Worm (Caenorhabditis elegans) whole organism, mixed stage, embryonic: ENCODE results near the gene ZK1307.4.
A peak's percentile ranks its signal among the peaks of the same experiment; 100 is the strongest.

Experiments used
- bed-3 ChIP-seq: fragments of 200-800 bp; sonication (Bioruptor generic); optimal IDR thresholded peaks from 3 replicates; lab custom pipeline; 2018; ENCODE audit warnings: mild to moderate bottlenecking, missing genetic modification characterization, moderate library complexity, missing compliant biosample characterization
- blmp-1 ChIP-seq: fragments of 150-350 bp; optimal IDR thresholded peaks from 2 replicates; lab custom pipeline; 2014; ENCODE audit warnings: missing biosample characterization, missing genetic modification characterization
- ceh-39 ChIP-seq: fragments of 150-350 bp; optimal IDR thresholded peaks from 2 replicates; lab custom pipeline; 2014; ENCODE audit warnings: missing biosample characterization, missing genetic modification characterization
- ceh-43 ChIP-seq: fragments of 200-800 bp; sonication (Bioruptor generic); optimal IDR thresholded peaks from 2 replicates; lab custom pipeline; 2018; ENCODE audit warnings: mild to moderate bottlenecking, missing genetic modification characterization, moderate library complexity, missing compliant biosample characterization
- ceh-83 ChIP-seq: fragments of 200-800 bp; sonication (Bioruptor generic); optimal IDR thresholded peaks from 2 replicates; lab custom pipeline; 2018; ENCODE audit warnings: mild to moderate bottlenecking, missing genetic modification characterization, missing compliant biosample characterization
- ces-1 ChIP-seq: fragments of 150-350 bp; optimal IDR thresholded peaks from 2 replicates; lab custom pipeline; 2014; ENCODE audit warnings: missing biosample characterization, missing genetic modification reagents, missing genetic modification characterization
- drap-1 ChIP-seq: fragments of 200-800 bp; sonication (Bioruptor generic); optimal IDR thresholded peaks from 3 replicates; lab custom pipeline; 2018; ENCODE audit warnings: mild to moderate bottlenecking, missing genetic modification characterization, missing compliant biosample characterization
- elt-1 ChIP-seq: sonication (generic microtip); optimal IDR thresholded peaks from 2 replicates; lab custom pipeline; 2017; ENCODE audit warnings: missing genetic modification characterization, mild to moderate bottlenecking, missing compliant biosample characterization, antibody characterized with exemption, moderate library complexity, borderline replicate concordance; ENCODE audit not compliant: insufficient read depth
- ham-2 ChIP-seq: fragments of 200-800 bp; sonication (Bioruptor generic); optimal IDR thresholded peaks from 2 replicates; lab custom pipeline; 2018; ENCODE audit warnings: mild to moderate bottlenecking, missing genetic modification characterization, missing compliant biosample characterization
- lin-32 ChIP-seq: fragments of 200-800 bp; sonication (Bioruptor generic); optimal IDR thresholded peaks from 2 replicates; lab custom pipeline; 2018; ENCODE audit warnings: mild to moderate bottlenecking, missing genetic modification characterization, missing compliant biosample characterization
- lsy-2 ChIP-seq: fragments of 150-350 bp; optimal IDR thresholded peaks from 2 replicates; lab custom pipeline; 2014; ENCODE audit warnings: missing biosample characterization, missing genetic modification characterization
- mab-5 ChIP-seq: fragments of 150-350 bp; optimal IDR thresholded peaks from 2 replicates; lab custom pipeline; 2014; ENCODE audit warnings: missing biosample characterization, missing genetic modification characterization
- mep-1 ChIP-seq: fragments of 150-350 bp; optimal IDR thresholded peaks from 2 replicates; lab custom pipeline; 2017; ENCODE audit warnings: missing biosample characterization, missing genetic modification reagents, missing genetic modification characterization, inconsistent platforms
- mls-2 ChIP-seq: sonication (generic microtip); optimal IDR thresholded peaks from 2 replicates; lab custom pipeline; 2016; ENCODE audit warnings: mild to moderate bottlenecking, missing genetic modification characterization, moderate library complexity, missing compliant biosample characterization
- nhr-12 ChIP-seq: fragments of 150-350 bp; optimal IDR thresholded peaks from 2 replicates; lab custom pipeline; 2014; ENCODE audit warnings: missing biosample characterization, missing genetic modification characterization
- nhr-2 ChIP-seq: fragments of 150-350 bp; optimal IDR thresholded peaks from 2 replicates; lab custom pipeline; 2014; ENCODE audit warnings: missing biosample characterization, missing genetic modification characterization
- nhr-237 ChIP-seq: fragments of 150-350 bp; optimal IDR thresholded peaks from 2 replicates; lab custom pipeline; 2014; ENCODE audit warnings: missing biosample characterization, missing genetic modification characterization
- nhr-28 ChIP-seq: fragments of 150-350 bp; optimal IDR thresholded peaks from 2 replicates; lab custom pipeline; 2014; ENCODE audit warnings: missing biosample characterization, missing genetic modification characterization
- nhr-76 ChIP-seq: sonication (generic microtip); optimal IDR thresholded peaks from 2 replicates; lab custom pipeline; 2017; ENCODE audit warnings: missing biosample characterization, missing genetic modification characterization
- snpc-4 ChIP-seq: fragments of 150-350 bp; optimal IDR thresholded peaks from 2 replicates; lab custom pipeline; 2014; ENCODE audit warnings: missing biosample characterization, missing genetic modification characterization
- sptf-1 ChIP-seq: sonication (generic microtip); optimal IDR thresholded peaks from 2 replicates; lab custom pipeline; 2017; ENCODE audit warnings: mild to moderate bottlenecking, missing genetic modification characterization, moderate library complexity, missing compliant biosample characterization
- tbx-8 ChIP-seq: fragments of 200-800 bp; sonication (Bioruptor generic); optimal IDR thresholded peaks from 2 replicates; lab custom pipeline; 2018; ENCODE audit warnings: mild to moderate bottlenecking, missing genetic modification characterization, moderate library complexity, missing compliant biosample characterization
- unc-120 ChIP-seq: sonication (generic microtip); optimal IDR thresholded peaks from 2 replicates; lab custom pipeline; 2017; ENCODE audit warnings: missing genetic modification characterization, missing compliant biosample characterization; ENCODE audit not compliant: poor library complexity, severe bottlenecking
- unc-39 ChIP-seq: fragments of 150-350 bp; optimal IDR thresholded peaks from 2 replicates; lab custom pipeline; 2014; ENCODE audit warnings: missing biosample characterization, missing genetic modification characterization
- unc-62 ChIP-seq: fragments of 150-350 bp; optimal IDR thresholded peaks from 2 replicates; lab custom pipeline; 2014; ENCODE audit warnings: missing biosample characterization, missing genetic modification reagents, missing genetic modification characterization
- zip-8 ChIP-seq: fragments of 150-350 bp; optimal IDR thresholded peaks from 2 replicates; lab custom pipeline; 2014; ENCODE audit warnings: missing biosample characterization, missing genetic modification characterization

ZK1307.4 gene

ce11 chrII:9644940-9645634 is 6.5 kb downstream of the ZK1307.4 start:
- peak; percentile 87 for TF ChIP-seq ham-2 (GFP tag; lab: Kevin White, UChicago)
- peak; percentile 87 for TF ChIP-seq unc-62
- no peak for TF ChIP-seq nhr-76 (tag; lab: Kevin White, UChicago)
- peak; percentile 95 for TF ChIP-seq elt-1 (tag; lab: Kevin White, UChicago)

- TF ChIP-seq ham-2 (GFP tag; lab: Kevin White, UChicago) (no peak), ces-1 (GFP tag; lab: Kevin White, UChicago) (no peak), zip-8 (tag; lab: Kevin White, UChicago) (no peak), lin-32 (GFP tag; lab: Kevin White, UChicago) (no peak), nhr-237 (tag; lab: Kevin White, UChicago) (no peak), unc-39 (tag; lab: Kevin White, UChicago) (no peak), nhr-2 (tag; lab: Kevin White, UChicago) (peak; percentile 94), blmp-1 (tag; lab: Kevin White, UChicago) (no peak)
Measured at ce11 chrII:9644438-9644837, 7.2 kb downstream of the ZK1307.4 start, which contains the start of gene fzr-1. fzr-1 (minus strand) TSS chrII:9644466.

- TF ChIP-seq ham-2 (GFP tag; lab: Kevin White, UChicago) (no peak), nhr-76 (tag; lab: Kevin White, UChicago) (no peak), elt-1 (tag; lab: Kevin White, UChicago) (no peak), tbx-8 (no peak)
Measured at ce11 chrII:9636300-9636699, 15.3 kb downstream of the ZK1307.4 start, which contains the start of gene ZK1307.7. ZK1307.7 (plus strand) TSS chrII:9636600.

ce11 chrII:9625930-9626329 is 25.7 kb downstream of the ZK1307.4 start:
- TF ChIP-seq bed-3 (GFP tag; lab: Kevin White, UChicago) (no peak), ceh-39 (tag; lab: Kevin White, UChicago) (no peak), unc-120 (no peak), nhr-76 (tag; lab: Kevin White, UChicago) (no peak), mls-2 (tag; lab: Kevin White, UChicago) (no peak), tbx-8 (no peak), lsy-2 (no peak), sptf-1 (no peak), unc-62 (no peak)

ce11 chrII:9624110-9624695 is 27.4 kb downstream of the ZK1307.4 start, which contains the start of the genes dnj-20 and ZK1307.8:
dnj-20 (minus strand) TSS chrII:9624176.
ZK1307.8 (plus strand) TSS chrII:9624613.
- no peak for TF ChIP-seq nhr-76 (tag; lab: Kevin White, UChicago)
- TF ChIP-seq bed-3 (GFP tag; lab: Kevin White, UChicago) = no peak
- TF ChIP-seq mls-2 (tag; lab: Kevin White, UChicago) = no peak
- TF ChIP-seq snpc-4 (tag; lab: Kevin White, UChicago) = no peak
- TF ChIP-seq ceh-83 = no peak
- no peak for TF ChIP-seq drap-1
- TF ChIP-seq ham-2 (GFP tag; lab: Kevin White, UChicago) = no peak
- peak; percentile 10 for TF ChIP-seq ces-1 (GFP tag; lab: Kevin White, UChicago)
- TF ChIP-seq tbx-8 = no peak
- TF ChIP-seq elt-1 (tag; lab: Kevin White, UChicago) = no peak
- no peak for TF ChIP-seq sptf-1
- TF ChIP-seq nhr-12 (tag; lab: Kevin White, UChicago) = no peak
- peak; percentile 8 for TF ChIP-seq mep-1 (tag; lab: Kevin White, UChicago)

ce11 chrII:9621913-9622348 is 29.7 kb downstream of the ZK1307.4 start:
- TF ChIP-seq mep-1 (tag; lab: Kevin White, UChicago) (no peak), mab-5 (tag; lab: Kevin White, UChicago) (no peak), unc-62 (no peak), unc-39 (tag; lab: Kevin White, UChicago) (no peak), ceh-39 (tag; lab: Kevin White, UChicago) (no peak), ceh-83 (no peak), nhr-28 (no peak), ceh-43 (GFP tag; lab: Kevin White, UChicago) (no peak)
- TF ChIP-seq, all 35 proteins: peak for 0
